Worm (Caenorhabditis elegans) whole organism, mixed stage, embryonic: ENCODE data around the gene pup-2.

Experiments used
- M03D4.4 ChIP-seq: sonication (generic microtip); optimal IDR thresholded peaks from 2 replicates; lab custom pipeline; 2017; ENCODE audit warnings: mild to moderate bottlenecking, missing genetic modification characterization, missing compliant biosample characterization
- ceh-43 ChIP-seq: fragments of 200-800 bp; sonication (Bioruptor generic); optimal IDR thresholded peaks from 2 replicates; lab custom pipeline; 2018; ENCODE audit warnings: mild to moderate bottlenecking, missing genetic modification characterization, moderate library complexity, missing compliant biosample characterization
- ces-1 ChIP-seq: fragments of 150-350 bp; optimal IDR thresholded peaks from 2 replicates; lab custom pipeline; 2014; ENCODE audit warnings: missing biosample characterization, missing genetic modification reagents, missing genetic modification characterization
- drap-1 ChIP-seq: fragments of 200-800 bp; sonication (Bioruptor generic); optimal IDR thresholded peaks from 3 replicates; lab custom pipeline; 2018; ENCODE audit warnings: mild to moderate bottlenecking, missing genetic modification characterization, missing compliant biosample characterization
- elt-1 ChIP-seq: sonication (generic microtip); optimal IDR thresholded peaks from 2 replicates; lab custom pipeline; 2017; ENCODE audit warnings: missing genetic modification characterization, mild to moderate bottlenecking, missing compliant biosample characterization, antibody characterized with exemption, moderate library complexity, borderline replicate concordance; ENCODE audit not compliant: insufficient read depth
- lin-13 ChIP-seq: fragments of 150-350 bp; optimal IDR thresholded peaks from 2 replicates; lab custom pipeline; 2014; ENCODE audit warnings: missing biosample characterization, missing genetic modification characterization
- lsy-2 ChIP-seq: fragments of 150-350 bp; optimal IDR thresholded peaks from 2 replicates; lab custom pipeline; 2014; ENCODE audit warnings: missing biosample characterization, missing genetic modification characterization
- mab-5 ChIP-seq: fragments of 150-350 bp; optimal IDR thresholded peaks from 2 replicates; lab custom pipeline; 2014; ENCODE audit warnings: missing biosample characterization, missing genetic modification characterization
- nhr-237 ChIP-seq: fragments of 150-350 bp; optimal IDR thresholded peaks from 2 replicates; lab custom pipeline; 2014; ENCODE audit warnings: missing biosample characterization, missing genetic modification characterization
- nhr-76 ChIP-seq: sonication (generic microtip); optimal IDR thresholded peaks from 2 replicates; lab custom pipeline; 2017; ENCODE audit warnings: missing biosample characterization, missing genetic modification characterization
- pha-4 ChIP-seq: fragments of 150-350 bp; optimal IDR thresholded peaks from 2 replicates; lab custom pipeline; 2018; ENCODE audit warnings: missing biosample characterization, missing genetic modification reagents, missing genetic modification characterization
- sptf-1 ChIP-seq: sonication (generic microtip); optimal IDR thresholded peaks from 2 replicates; lab custom pipeline; 2017; ENCODE audit warnings: mild to moderate bottlenecking, missing genetic modification characterization, moderate library complexity, missing compliant biosample characterization

DNA sequence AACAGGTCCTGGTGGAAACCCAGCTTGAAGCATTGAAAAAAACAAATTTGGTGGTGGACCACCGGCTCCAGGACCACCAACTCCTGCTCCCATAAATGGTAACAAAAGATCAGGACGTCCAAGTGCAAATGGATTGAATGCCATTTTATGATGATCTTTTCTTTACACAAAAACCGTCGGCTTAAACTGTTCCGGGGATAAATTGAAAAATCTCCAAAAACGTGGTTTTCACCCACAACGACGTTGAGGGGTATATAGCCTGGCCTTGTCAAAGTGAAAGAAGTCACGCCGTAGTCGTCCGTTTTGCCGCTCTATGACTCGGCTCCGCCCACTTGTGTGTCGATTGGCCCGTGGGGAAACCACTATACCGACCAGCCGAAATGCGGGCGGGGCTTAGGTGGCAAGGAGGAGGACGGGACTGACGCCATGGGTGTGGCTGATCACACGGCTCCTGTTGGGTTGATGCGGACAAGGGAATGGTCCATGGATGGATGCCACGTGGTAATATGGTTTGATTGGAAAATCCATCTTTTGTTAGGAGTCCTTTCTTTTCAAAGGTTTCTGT lies 49.6 kb upstream of the pup-2 start, which contains the start of gene tbx-2:
- TF ChIP-seq M03D4.4 (tag; lab: Kevin White, UChicago) (no peak), sptf-1 (tag; lab: Kevin White, UChicago) (no peak), ces-1 (GFP tag; lab: Kevin White, UChicago) (no peak), pha-4 (tag; lab: Kevin White, UChicago) (no peak), lsy-2 (tag; lab: Kevin White, UChicago) (peak; percentile 55), nhr-237 (tag; lab: Kevin White, UChicago) (no peak), mab-5 (tag; lab: Kevin White, UChicago) (no peak), ceh-43 (no peak), drap-1 (GFP tag; lab: Kevin White, UChicago) (no peak), nhr-76 (tag; lab: Kevin White, UChicago) (no peak), elt-1 (tag; lab: Kevin White, UChicago) (no peak), lin-13 (no peak)
